Worm (Caenorhabditis elegans) whole organism, L4 larva: ENCODE measurements around the gene Y57G11C.14.

Source experiments
- F49E8.2 ChIP-seq: sonication (generic microtip); optimal IDR thresholded peaks from 2 replicates; lab custom pipeline; 2016; ENCODE audit warnings: missing compliant biosample characterization, mild to moderate bottlenecking, missing genetic modification characterization, borderline replicate concordance
- aly-2 ChIP-seq: sonication (generic microtip); optimal IDR thresholded peaks from 2 replicates; lab custom pipeline; 2018; ENCODE audit warnings: missing biosample characterization, missing genetic modification characterization
- daf-12 ChIP-seq: fragments of 150-350 bp; optimal IDR thresholded peaks from 2 replicates; lab custom pipeline; 2014; ENCODE audit warnings: missing biosample characterization, missing genetic modification reagents, missing genetic modification characterization
- daf-8 ChIP-seq: fragments of 200-800 bp; sonication (Bioruptor generic); IDR thresholded peaks from 2 replicates; pipeline ENCODE4 v1.3.6; 2022; ENCODE audit warnings: missing genetic modification characterization, missing compliant biosample characterization
- gei-8 ChIP-seq: fragments of 200-800 bp; sonication (Bioruptor generic); optimal IDR thresholded peaks from 2 replicates; lab custom pipeline; 2018; ENCODE audit warnings: mild to moderate bottlenecking, missing genetic modification characterization, missing compliant biosample characterization
- lin-29 ChIP-seq: fragments of 200-800 bp; sonication (Bioruptor generic); IDR thresholded peaks from 2 replicates; pipeline ENCODE4 v1.3.6; 2022; ENCODE audit warnings: missing genetic modification reagents, missing genetic modification characterization, missing compliant biosample characterization
- nhr-48 ChIP-seq: sonication (generic microtip); optimal IDR thresholded peaks from 2 replicates; lab custom pipeline; 2016; ENCODE audit warnings: mild to moderate bottlenecking, missing genetic modification characterization, missing compliant biosample characterization
- pha-4 ChIP-seq, 2 experiments: fragments of 150-350 bp in 1 of 2; fragments of 200-800 bp in 1 of 2; sonication (Bioruptor generic) in 1 of 2; IDR thresholded peaks in 1 of 2; optimal IDR thresholded peaks in 1 of 2; 2 replicates each; pipeline versions ENCODE4 v1.3.6 to Lab custom; 2014 to 2022; ENCODE audit warnings: missing genetic modification characterization in 2 of 2, missing genetic modification reagents in 2 of 2, missing biosample characterization in 1 of 2, missing compliant biosample characterization in 1 of 2
- snpc-4 ChIP-seq: fragments of 150-350 bp; optimal IDR thresholded peaks from 2 replicates; lab custom pipeline; 2014; ENCODE audit warnings: missing biosample characterization, missing genetic modification characterization
- unc-130 ChIP-seq: sonication (generic microtip); optimal IDR thresholded peaks from 2 replicates; lab custom pipeline; 2016; ENCODE audit warnings: missing genetic modification reagents, missing genetic modification characterization, missing compliant biosample characterization
- ztf-11 ChIP-seq: fragments of 150-350 bp; optimal IDR thresholded peaks from 2 replicates; lab custom pipeline; 2014; ENCODE audit warnings: missing biosample characterization, missing genetic modification characterization

ce11 chrIV:14771325-14771724 lies 27.8 kb upstream of the Y57G11C.14 start, which contains the start of gene degl-1:
- TF ChIP-seq nhr-48 (tag; lab: Kevin White, UChicago) = no peak
- no peak for TF ChIP-seq daf-8
- no peak for TF ChIP-seq snpc-4 (tag; lab: Kevin White, UChicago)
- TF ChIP-seq gei-8 = no peak
- TF ChIP-seq unc-130 (GFP tag; lab: Kevin White, UChicago) = no peak
- TF ChIP-seq aly-2 = no peak
- TF ChIP-seq daf-12 (tag; lab: Kevin White, UChicago) = no peak
- no peak for TF ChIP-seq pha-4 (GFP tag; IDR thresholded peaks at IDR 0.05; lab: Robert Waterston, UW)
- no peak for TF ChIP-seq pha-4 (tag; optimal IDR thresholded peaks at IDR 0.05; lab: Kevin White, UChicago)
- no peak for TF ChIP-seq ztf-11 (tag; lab: Kevin White, UChicago)
- TF ChIP-seq lin-29 (GFP tag; lab: Robert Waterston, UW) = no peak
- TF ChIP-seq F49E8.2 (tag; lab: Kevin White, UChicago) = no peak
